Fruit fly (Drosophila melanogaster) whole organism, wandering third instar larva: ENCODE data around the gene Gmd.

Experiments
- Abd-B ChIP-seq: fragments of >200 bp; optimal IDR thresholded peaks from 2 replicates; lab custom pipeline; 2017; ENCODE audit warnings: missing biosample characterization, missing genetic modification characterization
- CG9705 ChIP-seq: fragments of 200-800 bp; sonication (Bioruptor generic); optimal IDR thresholded peaks from 2 replicates; lab custom pipeline; 2018; ENCODE audit warnings: missing biosample characterization, mild to moderate bottlenecking, missing genetic modification characterization
- CrebA ChIP-seq: fragments of 200-800 bp; sonication (Bioruptor generic); optimal IDR thresholded peaks from 2 replicates; lab custom pipeline; 2016; ENCODE audit warnings: missing biosample characterization, mild to moderate bottlenecking, missing genetic modification characterization, borderline replicate concordance
- Dif ChIP-seq: fragments of 200-275, 200-300 bp; sonication (Bioruptor generic); optimal IDR thresholded peaks from 2 replicates; lab custom pipeline; 2018; ENCODE audit warnings: missing biosample characterization, missing genetic modification characterization; ENCODE audit not compliant: partially characterized antibody
- HLH106 ChIP-seq: fragments of 200-800 bp; optimal IDR thresholded peaks from 3 replicates; lab custom pipeline; 2019; ENCODE audit warnings: missing biosample characterization, mild to moderate bottlenecking, missing genetic modification characterization, moderate library complexity
- Hnf4 ChIP-seq: fragments of 200-800 bp; sonication (Bioruptor generic); optimal IDR thresholded peaks from 2 replicates; lab custom pipeline; 2016; ENCODE audit warnings: missing biosample characterization, mild to moderate bottlenecking, missing genetic modification characterization
- Mio ChIP-seq: sonication (Bioruptor generic); optimal IDR thresholded peaks from 2 replicates; lab custom pipeline; 2016; ENCODE audit warnings: missing biosample characterization, missing genetic modification characterization
- N ChIP-seq: fragments of >200 bp; optimal IDR thresholded peaks from 2 replicates; lab custom pipeline; 2018; ENCODE audit warnings: missing biosample characterization, missing external identifiers, missing genetic modification characterization
- OdsH ChIP-seq: fragments of 200-800 bp; sonication (Bioruptor generic); optimal IDR thresholded peaks from 2 replicates; lab custom pipeline; 2016; ENCODE audit warnings: missing biosample characterization, mild to moderate bottlenecking, missing genetic modification characterization
- Rel ChIP-seq, 2 experiments: fragments of 200-800 bp; sonication (Bioruptor generic) in 1 of 2; optimal IDR thresholded peaks; 2 replicates in 1 of 2; 3 replicates in 1 of 2; lab custom pipeline; 2016 to 2019; ENCODE audit warnings: mild to moderate bottlenecking in 2 of 2, missing biosample characterization in 2 of 2, missing genetic modification characterization in 2 of 2, moderate library complexity in 1 of 2
- Sp1 ChIP-seq: fragments of 200-800 bp; sonication (Bioruptor generic); optimal IDR thresholded peaks from 3 replicates; lab custom pipeline; 2019; ENCODE audit warnings: missing biosample characterization, mild to moderate bottlenecking, missing genetic modification characterization, moderate library complexity
- Vsx2 ChIP-seq: fragments of 200-300, 225-300 bp; sonication (Bioruptor generic); optimal IDR thresholded peaks from 2 replicates; lab custom pipeline; 2018; ENCODE audit warnings: missing biosample characterization, missing genetic modification characterization; ENCODE audit not compliant: partially characterized antibody
- br ChIP-seq: fragments of 200-800 bp; sonication (Bioruptor generic); optimal IDR thresholded peaks from 2 replicates; lab custom pipeline; 2016; ENCODE audit warnings: missing biosample characterization, missing genetic modification characterization
- dl ChIP-seq, 2 experiments: fragments of 175-275, 200-275 bp in 1 of 2; fragments of 200-275 bp in 1 of 2; sonication (Bioruptor generic); optimal IDR thresholded peaks; lab custom pipeline; 2018; ENCODE audit warnings: mild to moderate bottlenecking in 2 of 2, missing biosample characterization in 2 of 2, missing genetic modification characterization in 2 of 2, moderate library complexity in 2 of 2; ENCODE audit not compliant: partially characterized antibody in 2 of 2, insufficient read depth in 1 of 2
- dmrt93B ChIP-seq: fragments of 200-800 bp; sonication (Bioruptor generic); optimal IDR thresholded peaks from 2 replicates; lab custom pipeline; 2018; ENCODE audit warnings: missing biosample characterization, mild to moderate bottlenecking, missing genetic modification characterization
- dsf ChIP-seq: sonication (Bioruptor generic); optimal IDR thresholded peaks from 2 replicates; lab custom pipeline; 2016; ENCODE audit warnings: missing biosample characterization, missing genetic modification characterization, borderline replicate concordance
- ey ChIP-seq: fragments of 200-800 bp; sonication (Bioruptor generic); optimal IDR thresholded peaks from 2 replicates; lab custom pipeline; 2016; ENCODE audit warnings: missing biosample characterization, missing genetic modification characterization
- fru ChIP-seq: fragments of 200-800 bp; sonication (Bioruptor generic); optimal IDR thresholded peaks from 3 replicates; lab custom pipeline; 2016; ENCODE audit warnings: missing biosample characterization, mild to moderate bottlenecking, missing genetic modification characterization
- h ChIP-seq: fragments of 200-800 bp; sonication (Bioruptor generic); optimal IDR thresholded peaks from 3 replicates; lab custom pipeline; 2016; ENCODE audit warnings: missing biosample characterization, mild to moderate bottlenecking, missing genetic modification characterization
- jim ChIP-seq: fragments of 175-275, 200-325 bp; sonication (Bioruptor generic); optimal IDR thresholded peaks from 2 replicates; lab custom pipeline; 2016; ENCODE audit warnings: missing biosample characterization, mild to moderate bottlenecking, missing genetic modification characterization
- pan ChIP-seq: fragments of >200 bp; optimal IDR thresholded peaks from 2 replicates; lab custom pipeline; 2017
- psq ChIP-seq: fragments of 200-800 bp; sonication (Bioruptor generic); optimal IDR thresholded peaks from 3 replicates; lab custom pipeline; 2017; ENCODE audit warnings: missing biosample characterization, mild to moderate bottlenecking, missing genetic modification characterization, moderate library complexity
- rgr ChIP-seq: fragments of 200-800 bp; sonication (Bioruptor generic); optimal IDR thresholded peaks from 3 replicates; lab custom pipeline; 2016; ENCODE audit warnings: missing biosample characterization, mild to moderate bottlenecking, missing genetic modification characterization
- sage ChIP-seq: fragments of 200-800 bp; sonication (Bioruptor generic); optimal IDR thresholded peaks from 2 replicates; lab custom pipeline; 2016; ENCODE audit warnings: missing biosample characterization, mild to moderate bottlenecking, missing genetic modification characterization
- tai ChIP-seq: sonication (Bioruptor generic); optimal IDR thresholded peaks from 2 replicates; lab custom pipeline; 2016; ENCODE audit warnings: missing biosample characterization, missing genetic modification characterization
- usp ChIP-seq: fragments of >200 bp; optimal IDR thresholded peaks from 2 replicates; lab custom pipeline; 2017; ENCODE audit warnings: missing biosample characterization, missing genetic modification characterization

The Gmd gene

DNA sequence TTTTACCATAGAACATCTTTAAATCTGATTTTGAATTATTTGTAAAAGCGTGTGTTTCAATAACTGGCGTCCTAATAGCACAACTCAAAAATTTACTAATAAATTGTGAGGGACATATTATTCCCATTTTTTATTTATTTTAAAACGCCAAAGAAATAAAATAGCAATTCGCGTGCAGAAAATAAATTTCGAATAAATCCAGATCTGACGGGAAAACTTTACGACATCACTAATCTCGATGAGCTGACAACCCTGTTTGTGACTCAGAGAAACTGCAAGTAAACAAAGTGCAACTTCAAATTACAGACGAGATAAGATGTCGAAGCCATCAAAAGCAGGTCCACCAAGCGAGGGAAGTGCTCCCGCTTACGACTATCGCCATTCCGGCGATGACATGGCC is 11.4 kb downstream of the Gmd start, which contains the start of gene CG34125 (continued):
- no peak for TF ChIP-seq dmrt93B
- peak; percentile 24 for TF ChIP-seq CG9705 (GFP tag; lab: Kevin White, UChicago)
- TF ChIP-seq rgr: no peak
- TF ChIP-seq psq: no peak
- TF ChIP-seq jim (GFP tag; lab: Kevin White, UChicago): no peak
- no peak for TF ChIP-seq tai (GFP tag; lab: Kevin White, UChicago)
- no peak for TF ChIP-seq Dif
- no peak for TF ChIP-seq Abd-B (GFP tag; lab: Kevin White, UChicago)
- peak; percentile 53 for TF ChIP-seq HLH106 (tag; lab: Kevin White, UChicago)

DNA sequence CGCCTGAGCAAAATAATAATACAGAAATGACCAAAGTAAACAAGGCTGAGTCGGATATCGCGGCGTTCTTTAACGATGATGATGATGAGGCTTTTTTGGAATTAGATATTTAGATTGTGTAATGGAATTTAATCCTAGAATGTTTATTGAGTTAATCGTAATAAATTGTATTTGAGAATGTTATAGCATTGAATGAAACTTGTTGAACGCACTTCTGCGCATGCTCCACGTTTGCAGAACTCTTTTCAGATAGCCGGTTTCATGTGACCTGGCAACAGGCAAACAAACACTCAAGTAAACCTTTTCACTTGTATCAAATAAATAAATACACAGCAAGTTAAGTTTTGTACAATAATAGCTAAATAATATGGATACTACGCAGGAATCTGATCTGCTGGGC is 18.7 kb downstream of the Gmd start, which contains the start of gene CG34124:
Gene CG34124 (plus strand): TSS at position 301 of the 400 bp plus-strand sequence.
- TF ChIP-seq h (GFP tag; lab: Kevin White, UChicago) (no peak), sage (GFP tag; lab: Kevin White, UChicago) (no peak), HLH106 (tag; lab: Kevin White, UChicago) (no peak), Hnf4 (no peak)

DNA sequence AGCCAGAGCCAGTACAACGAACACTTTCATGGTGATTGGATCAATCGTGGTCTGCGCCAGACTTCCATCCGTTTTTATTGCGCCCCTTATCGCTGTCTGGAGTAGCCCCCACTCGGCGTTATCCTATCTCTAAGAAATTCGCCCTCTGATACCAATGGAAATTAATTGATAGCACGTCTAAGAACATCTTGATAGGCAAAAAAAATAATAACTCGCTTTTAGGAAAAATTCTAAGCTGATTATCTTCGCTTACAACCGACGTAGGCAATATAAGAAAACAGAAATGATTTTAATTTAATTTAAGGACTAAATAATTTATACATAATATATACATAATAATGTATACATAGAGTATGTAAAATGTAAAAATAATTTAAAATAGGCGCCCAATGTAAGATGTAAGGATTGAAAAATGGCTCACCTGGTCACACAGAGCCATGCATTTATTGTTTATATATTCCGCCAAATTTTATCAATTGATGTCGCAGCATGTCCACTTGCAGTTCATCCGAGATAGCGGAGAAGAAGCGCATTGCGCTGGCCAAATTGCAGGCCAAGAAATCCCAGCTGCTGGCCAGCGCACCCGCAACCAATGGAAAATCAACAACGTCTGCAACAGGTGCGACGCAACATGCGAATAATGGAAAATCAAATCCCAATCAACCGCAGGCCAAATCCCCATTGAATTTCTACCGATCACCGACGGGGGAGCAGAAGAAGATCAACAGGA is 21.6 kb downstream of the Gmd start, which contains the start of the genes Jon25Bi and Marcal1:
Gene Jon25Bi (minus strand): TSS at position 51 of the 730 bp plus-strand sequence.
Gene Marcal1 (plus strand): TSS at position 416 of the 730 bp plus-strand sequence.
- TF ChIP-seq Rel (GFP tag; optimal IDR thresholded peaks at IDR 0.05; lab: Kevin White, UChicago) (no peak), Rel (tag; optimal IDR thresholded peaks at IDR 0.05; lab: Kevin White, UChicago) (no peak), dmrt93B (no peak), Dif (no peak), OdsH (no peak), tai (GFP tag; lab: Kevin White, UChicago) (no peak), fru (GFP tag; lab: Kevin White, UChicago) (no peak), CrebA (GFP tag; lab: Kevin White, UChicago) (no peak), rgr (no peak), Hnf4 (no peak), Sp1 (no peak), dsf (GFP tag; lab: Kevin White, UChicago) (no peak), N (GFP tag; lab: Kevin White, UChicago) (no peak), br (GFP tag; lab: Kevin White, UChicago) (no peak), pan (lab: Kevin White, UChicago) (no peak), ey (GFP tag; lab: Kevin White, UChicago) (no peak), usp (no peak), Mio (GFP tag; lab: Kevin White, UChicago) (no peak), dl (GFP tag; optimal IDR thresholded peaks at IDR 0.05; lab: Kevin White, UChicago; ENCODE audit: insufficient read depth in 1 of 2, partially characterized antibody in 2 of 2) (no peak), sage (GFP tag; lab: Kevin White, UChicago) (no peak)
- TF ChIP-seq, all 38 proteins: peak for 0

DNA sequence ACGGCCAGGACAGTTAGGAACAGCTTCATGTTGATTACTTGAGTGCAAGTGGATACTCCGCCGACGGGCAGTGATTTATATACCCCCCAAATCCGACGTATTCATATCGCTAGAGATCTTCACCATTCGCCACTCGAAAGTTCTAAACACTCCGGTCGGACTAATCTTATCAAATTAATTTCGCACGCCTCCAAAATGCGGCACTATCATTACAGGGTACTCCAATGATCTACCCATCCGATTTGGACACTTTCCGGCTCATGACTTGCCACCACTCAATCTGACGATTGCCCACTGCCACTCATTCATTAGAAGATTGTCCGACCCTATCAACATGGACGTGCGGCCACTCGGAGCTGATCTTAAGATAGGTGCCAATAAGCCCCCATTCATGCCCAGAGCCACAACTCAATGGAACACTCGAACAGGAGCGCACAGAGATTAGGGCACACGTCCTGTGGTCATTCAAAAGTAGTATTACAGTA is 23.7 kb downstream of the Gmd start, which contains the start of gene Jon25Bii:
Gene Jon25Bii (minus strand): TSS at position 51 of the 485 bp plus-strand sequence.
- TF ChIP-seq h (GFP tag; lab: Kevin White, UChicago): peak; percentile 60
- TF ChIP-seq dl (GFP tag; optimal IDR thresholded peaks at IDR 0.05; lab: Kevin White, UChicago; ENCODE audit: insufficient read depth in 1 of 2, partially characterized antibody in 2 of 2): no peak
- TF ChIP-seq dmrt93B: no peak

DNA sequence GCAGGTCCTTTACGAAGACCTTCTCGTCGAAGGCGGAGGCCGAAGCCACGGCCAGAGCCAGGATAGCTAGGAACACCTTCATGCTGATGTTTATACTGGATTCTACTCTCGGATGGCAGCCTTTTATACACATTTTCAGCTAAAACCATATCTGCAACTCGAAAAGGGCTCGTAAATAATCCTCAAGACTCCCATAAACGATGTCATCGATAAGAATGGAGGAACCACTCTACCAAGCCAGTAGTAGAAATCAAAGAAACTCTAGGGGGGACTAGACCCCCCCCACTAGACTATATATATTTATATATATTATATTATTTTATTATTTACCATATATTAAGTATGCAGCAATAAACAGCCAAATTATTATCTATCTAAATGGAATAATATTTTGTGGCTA is 26.2 kb downstream of the Gmd start, which contains the start of gene Jon25Biii:
Gene Jon25Biii (minus strand): TSS at position 101 of the 400 bp plus-strand sequence.
- TF ChIP-seq br (GFP tag; lab: Kevin White, UChicago) (no peak), Abd-B (GFP tag; lab: Kevin White, UChicago) (no peak), usp (no peak), sage (GFP tag; lab: Kevin White, UChicago) (no peak), Vsx2 (GFP tag; lab: Kevin White, UChicago) (no peak), pan (lab: Kevin White, UChicago) (no peak), ey (GFP tag; lab: Kevin White, UChicago) (no peak)
- TF ChIP-seq, all 38 proteins: peak for 0
